Fruit fly (Drosophila melanogaster): ENCODE results near the gene Ir75b.
"Not testable (repeated sequence)": the region's sequence is repeated elsewhere in the genome, so short reads cannot be mapped to it uniquely, and the experiment has no call there.

Gene Ir75b

DNA sequence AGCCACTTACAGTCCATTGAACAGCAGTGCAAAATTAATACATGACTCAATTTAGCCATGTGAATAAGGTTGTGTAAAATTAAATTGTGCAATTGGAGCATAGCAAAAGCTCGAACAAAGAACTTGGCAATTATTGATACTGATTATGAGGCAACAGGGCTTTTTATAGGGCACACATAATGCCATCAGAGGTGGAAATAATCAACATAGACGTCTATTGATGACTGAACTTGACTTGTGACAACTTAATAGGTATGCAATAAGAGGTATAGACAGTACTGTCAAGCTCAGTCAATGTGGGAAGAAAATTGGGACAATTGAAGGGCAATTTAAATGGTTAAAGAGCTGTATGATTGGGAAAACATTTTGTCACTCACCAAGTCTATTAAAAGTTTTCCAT, at the start of gene Ir75b:
Gene Ir75b, minus strand, starts transcription at position 101 of the 400 bp plus-strand sequence.
- TF ChIP-seq D1 (tag; optimal IDR thresholded peaks at IDR 0.05) (no peak), gl (tag; optimal IDR thresholded peaks at IDR 0.05) (no peak)

DNA sequence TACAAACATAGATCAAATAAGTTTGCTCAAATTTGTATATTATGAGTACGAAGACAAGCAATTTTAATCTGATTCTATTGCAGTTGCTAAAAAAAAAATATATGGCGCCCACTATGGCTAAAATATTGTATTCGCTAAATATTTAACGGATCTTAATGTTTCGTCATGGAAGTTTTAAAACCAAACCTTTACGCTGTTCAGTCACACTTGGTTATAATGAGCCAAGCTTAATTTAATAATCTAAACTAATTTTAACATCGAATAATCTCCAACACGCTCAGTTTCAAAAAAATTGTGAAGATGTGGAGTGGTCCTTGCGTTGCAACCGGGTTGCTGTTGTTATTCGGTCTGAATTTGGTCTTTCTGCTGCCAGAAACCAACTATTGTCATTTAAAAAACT, 38.2 kb upstream of the Ir75b start, which contains the start of gene CG34002:
Gene CG34002, plus strand, starts transcription at position 301 of the 400 bp plus-strand sequence.
- TF ChIP-seq CG12605 (GFP tag; IDR thresholded peaks at IDR 0.05); Pif1B (GFP tag; optimal IDR thresholded peaks at IDR 0.05); CG8301 (tag; optimal IDR thresholded peaks at IDR 0.05): not testable (repeated sequence)

DNA sequence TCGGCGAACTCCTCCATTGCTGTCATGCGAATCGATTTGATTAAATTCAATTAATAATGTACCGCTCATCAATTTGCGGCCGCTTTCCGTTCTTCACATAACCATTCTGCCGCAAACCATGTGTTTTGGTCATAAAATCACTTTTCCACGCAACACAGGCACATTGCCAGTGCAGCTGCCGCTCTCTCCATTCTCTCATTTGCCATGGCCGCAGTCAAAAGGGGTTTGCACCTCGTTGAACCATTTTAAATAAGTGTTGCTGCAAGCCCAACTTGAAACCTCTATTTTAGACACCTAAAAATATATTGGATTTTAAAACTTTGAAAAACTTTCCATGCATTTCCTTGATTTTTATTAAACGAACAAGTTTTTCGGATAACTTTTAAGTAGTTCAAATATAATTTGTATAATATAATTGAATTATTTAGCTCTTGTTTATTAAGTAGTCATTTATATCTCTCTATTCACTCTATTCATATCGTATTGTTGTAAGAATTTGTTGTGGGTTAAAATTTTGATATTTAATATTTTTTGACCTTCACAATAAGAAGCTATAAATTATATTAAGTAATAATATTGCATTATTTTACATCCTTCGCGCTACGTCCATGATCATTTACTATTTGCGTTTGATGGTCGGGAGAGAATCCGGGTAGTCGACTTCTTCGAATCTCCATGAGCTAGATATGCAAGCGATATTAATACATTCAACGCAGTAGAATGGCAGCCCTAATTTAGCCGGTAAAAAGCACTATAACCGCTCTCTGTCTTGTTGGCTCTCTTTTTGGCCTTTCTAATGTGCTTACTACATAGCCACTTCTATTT, 36.9 kb upstream of the Ir75b start, which contains the start of gene CG5535:
Gene CG5535, minus strand, starts transcription at position 140 of the 825 bp plus-strand sequence.
- TF ChIP-seq CG8159 (tag; optimal IDR thresholded peaks at IDR 0.05) = peak; percentile 85
- TF ChIP-seq EcR (GFP tag; optimal IDR thresholded peaks at IDR 0.05) = no peak
- TF ChIP-seq D1 (tag; optimal IDR thresholded peaks at IDR 0.05) = peak; percentile 40
- peak; percentile 47 for TF ChIP-seq CG34367 (tag; optimal IDR thresholded peaks at IDR 0.05)
- TF ChIP-seq gl (tag; optimal IDR thresholded peaks at IDR 0.05) = no peak
- TF ChIP-seq CG8301 (tag; optimal IDR thresholded peaks at IDR 0.05) = peak; percentile 79
- peak; percentile 46 for TF ChIP-seq CG17806 (tag; optimal IDR thresholded peaks at IDR 0.05)
- peak; percentile 41 for TF ChIP-seq Snoo (tag; optimal IDR thresholded peaks at IDR 0.05)
- no peak for TF ChIP-seq CG13204 (GFP tag; optimal IDR thresholded peaks at IDR 0.05)
- peak; percentile 50; the same call in 1 of the 2 replicates for TF ChIP-seq CG32121 (GFP tag; IDR thresholded peaks at IDR 0.05)
- peak; percentile 52; the same call in 1 of the 2 replicates for TF ChIP-seq CG12605 (GFP tag; IDR thresholded peaks at IDR 0.05)
- TF ChIP-seq CG14655 (GFP tag; optimal IDR thresholded peaks at IDR 0.05) = peak; percentile 93
- TF ChIP-seq fd96Ca (GFP tag; IDR thresholded peaks at IDR 0.05) = peak; percentile 81
- peak; percentile 83 for TF ChIP-seq CG9948 (tag; optimal IDR thresholded peaks at IDR 0.05)
- TF ChIP-seq CG10348 (GFP tag; IDR thresholded peaks at IDR 0.05) = 0 out of 2 replicates have a peak, but pooled peaks have one; percentile 9
- peak; percentile 78 for TF ChIP-seq CG15710 (tag; optimal IDR thresholded peaks at IDR 0.05)
- TF ChIP-seq Ets98B (GFP tag; IDR thresholded peaks at IDR 0.05) = peak; percentile 85
- TF ChIP-seq rn (GFP tag; IDR thresholded peaks at IDR 0.05) = no peak
- peak; percentile 46 for TF ChIP-seq Pif1B (GFP tag; optimal IDR thresholded peaks at IDR 0.05)
- no peak for TF ChIP-seq Pif1A (GFP tag; optimal IDR thresholded peaks at IDR 0.05)
- peak; percentile 71 for TF ChIP-seq CG4496 (GFP tag; IDR thresholded peaks at IDR 0.05)

DNA sequence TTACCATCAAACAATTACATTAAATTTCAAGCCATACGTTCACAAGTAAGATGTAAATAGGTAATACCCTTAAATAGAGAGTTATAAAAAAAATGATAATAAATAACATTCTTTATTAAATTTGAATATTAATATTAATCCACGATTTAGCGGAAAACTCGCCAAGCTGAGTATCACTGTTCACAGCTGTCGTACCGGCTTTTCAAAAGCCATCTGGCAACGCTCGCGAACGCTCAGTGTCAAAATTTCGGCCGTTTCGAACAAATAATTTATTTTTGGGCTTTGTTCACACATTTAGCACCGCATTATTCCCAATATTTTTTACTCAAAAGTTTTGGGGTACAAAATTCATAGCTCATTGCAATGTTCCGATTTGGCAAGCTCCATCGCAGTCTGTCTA, 29.5 kb upstream of the Ir75b start, which contains the start of gene TrpRS-m:
Gene TrpRS-m, plus strand, starts transcription at position 211 of the 400 bp plus-strand sequence.
- TF ChIP-seq CG17806 (tag; optimal IDR thresholded peaks at IDR 0.05) = no peak
- TF ChIP-seq CG13204 (GFP tag; optimal IDR thresholded peaks at IDR 0.05) = no peak
- TF ChIP-seq D1 (tag; optimal IDR thresholded peaks at IDR 0.05) = peak; percentile 53

DNA sequence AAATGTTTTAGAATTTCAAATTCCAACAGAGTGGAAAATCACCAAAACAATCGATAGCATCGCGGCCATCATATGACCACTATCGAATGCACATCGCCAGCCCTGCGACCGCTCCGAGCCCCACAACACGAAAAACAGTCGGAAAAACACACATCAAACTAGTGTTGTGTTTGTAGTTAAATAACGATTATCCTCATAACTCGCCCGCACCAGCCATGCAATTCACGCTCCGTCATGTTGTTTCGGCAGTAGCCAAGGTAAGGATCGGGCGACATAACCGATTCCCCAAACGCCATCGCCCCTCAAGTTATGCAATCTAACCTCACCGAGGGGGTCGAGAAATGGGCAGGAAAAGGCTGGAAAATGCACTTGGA, 27.0 kb upstream of the Ir75b start:
- no peak for TF ChIP-seq CG13204 (GFP tag; optimal IDR thresholded peaks at IDR 0.05)
- TF ChIP-seq CG15710 (tag; optimal IDR thresholded peaks at IDR 0.05) = no peak
- no peak for TF ChIP-seq EcR (GFP tag; optimal IDR thresholded peaks at IDR 0.05)
- TF ChIP-seq CG9948 (tag; optimal IDR thresholded peaks at IDR 0.05) = no peak
- 0 out of 3 replicates have a peak, but pooled peaks have one; percentile 27 for TF ChIP-seq CG4496 (GFP tag; IDR thresholded peaks at IDR 0.05)
- TF ChIP-seq gl (tag; optimal IDR thresholded peaks at IDR 0.05) = no peak

DNA sequence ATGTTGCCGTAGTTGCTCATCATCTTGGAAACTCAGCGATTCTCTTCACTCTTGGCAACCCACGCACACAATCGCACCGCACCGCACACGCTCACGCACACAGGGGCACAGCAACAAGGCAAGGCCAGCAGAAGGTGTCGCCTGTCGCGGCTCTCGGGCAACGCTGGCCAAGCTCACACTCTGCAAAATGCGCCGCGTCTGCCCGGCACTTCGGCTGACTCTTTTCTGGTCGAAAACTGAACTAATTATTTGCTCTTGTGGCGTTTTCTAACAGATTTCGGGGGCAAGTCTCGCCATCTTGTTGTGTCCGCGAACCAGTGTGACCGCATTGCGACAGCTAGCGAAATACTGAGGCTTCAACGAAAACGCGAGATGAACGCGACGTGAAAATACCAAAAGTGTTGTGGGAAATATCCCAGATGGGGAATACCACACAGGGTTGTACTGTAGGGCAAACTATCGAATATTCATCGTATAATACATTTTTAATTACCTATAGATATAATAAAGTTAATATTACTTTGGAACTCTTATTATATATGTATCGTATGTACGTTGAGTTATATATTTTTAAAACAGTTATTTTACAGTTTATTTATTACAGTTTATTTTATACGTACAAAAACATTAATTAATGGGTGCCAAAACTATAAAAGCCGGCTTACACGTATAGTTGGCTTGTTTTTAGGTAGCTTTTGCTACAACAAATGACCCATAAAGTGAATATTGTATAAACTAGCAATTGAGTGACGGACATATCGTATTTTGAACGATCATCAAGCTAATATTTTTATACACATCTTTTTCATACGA, 26.4 kb upstream of the Ir75b start, which contains the start of the genes MED19 and CG7430:
Gene MED19, minus strand, starts transcription at position 333 of the 813 bp plus-strand sequence.
Gene CG7430, plus strand, starts transcription at position 748 of the 813 bp plus-strand sequence.
- peak; percentile 87 for TF ChIP-seq EcR (GFP tag; optimal IDR thresholded peaks at IDR 0.05)
- TF ChIP-seq D1 (tag; optimal IDR thresholded peaks at IDR 0.05) = no peak
- TF ChIP-seq CG15710 (tag; optimal IDR thresholded peaks at IDR 0.05) = no peak
- no peak for TF ChIP-seq CG14655 (GFP tag; optimal IDR thresholded peaks at IDR 0.05)
- TF ChIP-seq gl (tag; optimal IDR thresholded peaks at IDR 0.05) = peak; percentile 24
- peak; percentile 29; the same call in 1 of the 2 replicates for TF ChIP-seq CG12605 (GFP tag; IDR thresholded peaks at IDR 0.05)
- peak; percentile 54; the same call in 2 of the 3 replicates for TF ChIP-seq CG4496 (GFP tag; IDR thresholded peaks at IDR 0.05)

Data from whole organism, pupa.